Fruit fly (Drosophila melanogaster): ENCODE measurements around the gene CG10898.

CG10898 gene

DNA sequence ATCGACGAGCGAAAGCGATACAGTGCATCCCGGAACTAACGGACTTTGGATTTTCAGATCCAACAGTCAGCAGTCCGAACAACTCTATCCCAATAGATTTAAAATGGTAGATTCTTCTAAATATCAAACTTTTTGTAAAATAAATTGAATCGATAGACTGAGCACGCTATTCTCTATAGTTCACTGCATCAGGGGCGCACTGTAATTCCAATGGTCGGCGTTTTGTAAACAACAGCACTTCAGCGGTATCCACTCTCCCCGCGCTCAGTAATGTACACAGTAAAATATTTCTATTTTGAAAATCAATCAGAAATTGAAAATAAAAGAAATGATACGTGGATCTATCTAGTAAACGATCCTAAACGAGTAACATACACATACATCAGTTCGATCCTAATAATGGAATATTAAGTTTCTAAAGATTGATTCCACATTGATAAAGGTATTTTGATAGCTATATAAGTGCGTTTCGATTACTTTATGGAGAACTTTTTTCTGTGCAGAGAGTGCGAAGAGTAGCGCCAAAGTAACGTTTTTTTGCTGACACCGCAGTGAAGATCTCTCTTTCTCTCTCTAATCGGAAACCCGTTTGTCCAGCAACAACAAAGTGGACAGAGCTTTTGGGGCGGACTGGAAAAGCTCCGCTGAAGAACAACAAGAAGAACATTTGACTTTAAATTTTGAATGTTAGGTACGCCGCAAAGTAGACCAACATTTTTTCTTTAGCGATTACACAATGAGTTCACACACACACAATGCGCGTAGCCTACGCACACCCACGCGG lies 4.9 kb downstream of the CG10898 start (continued):
- TF ChIP-seq sug (tag; optimal IDR thresholded peaks at IDR 0.05) (peak; percentile 81), CG9609 (GFP tag; optimal IDR thresholded peaks at IDR 0.05) (peak; percentile 86), CG10654 (GFP tag; optimal IDR thresholded peaks at IDR 0.05) (peak; percentile 92), Mad (GFP tag; optimal IDR thresholded peaks at IDR 0.05) (peak; percentile 69), Deaf1 (tag; optimal IDR thresholded peaks at IDR 0.05) (peak; percentile 80), GATAe (GFP tag; conservative IDR thresholded peaks at IDR 0.05) (peak; percentile 69), usp (GFP tag; optimal IDR thresholded peaks at IDR 0.05) (no peak), Antp (GFP tag; optimal IDR thresholded peaks at IDR 0.05) (peak; percentile 95), CG11504 (tag; optimal IDR thresholded peaks at IDR 0.05) (peak; percentile 95), ap (GFP tag; IDR thresholded peaks at IDR 0.05) (peak; percentile 77), CG7745 (tag; optimal IDR thresholded peaks at IDR 0.05) (no peak), TFAM (GFP tag; optimal IDR thresholded peaks at IDR 0.05) (peak; percentile 66), ftz-f1 (GFP tag; optimal IDR thresholded peaks at IDR 0.05) (peak; percentile 34), CG2875 (GFP tag; optimal IDR thresholded peaks at IDR 0.05) (peak; percentile 74), kni (GFP tag; optimal IDR thresholded peaks at IDR 0.05) (peak; percentile 59), tap (tag; optimal IDR thresholded peaks at IDR 0.05) (peak; percentile 94), danr (GFP tag; IDR thresholded peaks at IDR 0.05) (peak; percentile 82), CG4282 (GFP tag; optimal IDR thresholded peaks at IDR 0.05) (peak; percentile 58), CG2199 (GFP tag; IDR thresholded peaks at IDR 0.05) (peak; percentile 90), Dref (GFP tag; IDR thresholded peaks at IDR 0.05) (0 out of 2 replicates have a peak, but pooled peaks have one; percentile 38), eyg (GFP tag; optimal IDR thresholded peaks at IDR 0.05) (peak; percentile 93), p53 (GFP tag; optimal IDR thresholded peaks at IDR 0.05) (peak; percentile 48), Lim3 (GFP tag; IDR thresholded peaks at IDR 0.05) (peak; percentile 60; the same call in 1 of the 2 replicates), CrebB (tag; optimal IDR thresholded peaks at IDR 0.05) (peak; percentile 84), disco-r (GFP tag; optimal IDR thresholded peaks at IDR 0.05) (peak; percentile 69), emc (GFP tag; optimal IDR thresholded peaks at IDR 0.05) (peak; percentile 82), Dp (GFP tag; optimal IDR thresholded peaks at IDR 0.05) (no peak), slou (GFP tag; optimal IDR thresholded peaks at IDR 0.05) (peak; percentile 88), CG12219 (GFP tag; optimal IDR thresholded peaks at IDR 0.05) (peak; percentile 87), mam (GFP tag; optimal IDR thresholded peaks at IDR 0.05) (peak; percentile 97), corto (GFP tag; optimal IDR thresholded peaks at IDR 0.05) (peak; percentile 90), pita (GFP tag; optimal IDR thresholded peaks at IDR 0.05) (no peak), Awh (GFP tag; IDR thresholded peaks at IDR 0.05) (peak; percentile 94), Dbx (GFP tag; IDR thresholded peaks at IDR 0.05) (peak; percentile 95), CG17568 (GFP tag; optimal IDR thresholded peaks at IDR 0.05) (peak; percentile 76), CG12155 (GFP tag; optimal IDR thresholded peaks at IDR 0.05) (peak; percentile 87), dan (GFP tag; IDR thresholded peaks at IDR 0.05) (peak; percentile 57), CG30431 (GFP tag; optimal IDR thresholded peaks at IDR 0.05) (peak; percentile 66), Hey (tag; optimal IDR thresholded peaks at IDR 0.05) (peak; percentile 31), trem (tag; optimal IDR thresholded peaks at IDR 0.05) (peak; percentile 85), CG7786 (GFP tag; optimal IDR thresholded peaks at IDR 0.05) (peak; percentile 91), pzg (GFP tag; optimal IDR thresholded peaks at IDR 0.05) (peak; percentile 9), twi (tag; optimal IDR thresholded peaks at IDR 0.05) (peak; percentile 51), E2f1 (GFP tag; IDR thresholded peaks at IDR 0.05) (peak; percentile 94), Lhr (GFP tag; optimal IDR thresholded peaks at IDR 0.05) (peak; percentile 25), rib (GFP tag; IDR thresholded peaks at IDR 0.05) (peak; percentile 92), CG6683 (GFP tag; optimal IDR thresholded peaks at IDR 0.05) (peak; percentile 80), ato (GFP tag; IDR thresholded peaks at IDR 0.05; ENCODE audit: partially characterized antibody) (peak; percentile 7; the same call in 1 of the 2 replicates), CG4730 (GFP tag; IDR thresholded peaks at IDR 0.05) (peak; percentile 86), nom (GFP tag; optimal IDR thresholded peaks at IDR 0.05) (peak; percentile 90)

All from whole organism, embryonic.